Fruit fly (Drosophila melanogaster) whole organism, embryonic: ENCODE data around the gene CG5515.

Experiments used
- Abd-B ChIP-seq: fragments of 200-800 bp; sonication (Bioruptor generic); optimal IDR thresholded peaks from 2 replicates; lab custom pipeline; 2018; ENCODE audit warnings: missing biosample characterization, mild to moderate bottlenecking, missing genetic modification characterization, moderate library complexity
- Atf-2 ChIP-seq: fragments of 200-800 bp; sonication (Bioruptor generic); optimal IDR thresholded peaks from 2 replicates; lab custom pipeline; 2016; ENCODE audit warnings: missing biosample characterization, missing genetic modification characterization
- Awh ChIP-seq: fragments of 200-800 bp; sonication (Bioruptor generic); IDR thresholded peaks from 2 replicates; pipeline ENCODE4, ENCODE4 v1.3.6; 2022; ENCODE audit warnings: missing biosample characterization, missing genetic modification characterization
- Bgb ChIP-seq: fragments of 200-800 bp; sonication (Bioruptor generic); IDR thresholded peaks from 2 replicates; pipeline ENCODE4 v1.3.6; 2022; ENCODE audit warnings: missing biosample characterization, missing genetic modification characterization; ENCODE audit not compliant: partially characterized antibody
- BtbVII ChIP-seq: fragments of 200-800 bp; sonication (Bioruptor generic); optimal IDR thresholded peaks from 3 replicates; lab custom pipeline; 2017; ENCODE audit warnings: missing biosample characterization, mild to moderate bottlenecking, missing genetic modification characterization
- C15 ChIP-seq: fragments of 200-800 bp; sonication (Bioruptor generic); IDR thresholded peaks from 3 replicates; pipeline ENCODE4 v1.3.6; 2022; ENCODE audit warnings: missing biosample characterization, missing genetic modification characterization
- CG10267 ChIP-seq: fragments of 200-800 bp; sonication (Bioruptor generic); optimal IDR thresholded peaks from 2 replicates; lab custom pipeline; 2018; ENCODE audit warnings: missing biosample characterization, mild to moderate bottlenecking, missing genetic modification characterization, moderate library complexity
- CG11456 ChIP-seq: fragments of 200-800 bp; sonication (Bioruptor generic); IDR thresholded peaks from 3 replicates; pipeline ENCODE4 v1.3.6; 2022; ENCODE audit warnings: missing biosample characterization, missing genetic modification characterization
- CG12769 ChIP-seq: fragments of 200-800 bp; sonication (Bioruptor generic); optimal IDR thresholded peaks from 2 replicates; lab custom pipeline; 2019; ENCODE audit warnings: missing biosample characterization, mild to moderate bottlenecking, missing genetic modification characterization, moderate library complexity
- CG14710 ChIP-seq: fragments of 200-800 bp; sonication (Bioruptor generic); optimal IDR thresholded peaks from 3 replicates; lab custom pipeline; 2019; ENCODE audit warnings: missing biosample characterization, mild to moderate bottlenecking, missing genetic modification characterization, moderate library complexity
- CG17328 ChIP-seq: fragments of 200-800 bp; sonication (Bioruptor generic); IDR thresholded peaks from 2 replicates; pipeline ENCODE4 v1.3.6; 2022; ENCODE audit warnings: missing biosample characterization, missing genetic modification characterization
- CG17359 ChIP-seq: fragments of 200-800 bp; sonication (Bioruptor generic); optimal IDR thresholded peaks from 3 replicates; lab custom pipeline; 2018; ENCODE audit warnings: missing biosample characterization, mild to moderate bottlenecking, missing genetic modification characterization, moderate library complexity
- CG17829 ChIP-seq: fragments of 200-800 bp; optimal IDR thresholded peaks from 2 replicates; lab custom pipeline; 2019; ENCODE audit warnings: missing biosample characterization, mild to moderate bottlenecking, missing genetic modification characterization, moderate library complexity
- CG18476 ChIP-seq: fragments of 200-800 bp; sonication (Bioruptor generic); optimal IDR thresholded peaks from 2 replicates; lab custom pipeline; 2016; ENCODE audit warnings: missing biosample characterization, mild to moderate bottlenecking, missing genetic modification characterization
- CG2120 ChIP-seq: fragments of 200-800 bp; sonication (Bioruptor generic); optimal IDR thresholded peaks from 3 replicates; lab custom pipeline; 2016; ENCODE audit warnings: missing biosample characterization, missing genetic modification characterization
- CG31224 ChIP-seq: fragments of 200-800 bp; sonication (Bioruptor generic); IDR thresholded peaks from 2 replicates; pipeline ENCODE4 v1.3.6; 2022; ENCODE audit warnings: missing biosample characterization, missing genetic modification characterization
- CG34422 ChIP-seq: fragments of 200-800 bp; sonication (Bioruptor generic); IDR thresholded peaks from 3 replicates; pipeline ENCODE4 v1.3.6; 2022; ENCODE audit warnings: missing biosample characterization, missing genetic modification characterization
- CG4707 ChIP-seq: fragments of 200-800 bp; sonication (Bioruptor generic); optimal IDR thresholded peaks from 2 replicates; lab custom pipeline; 2018; ENCODE audit warnings: missing biosample characterization, mild to moderate bottlenecking, missing genetic modification characterization, moderate library complexity
- CG6272 ChIP-seq: fragments of 200-800 bp; sonication (Bioruptor generic); IDR thresholded peaks from 2 replicates; pipeline ENCODE4 v1.3.6; 2022; ENCODE audit warnings: missing biosample characterization, missing genetic modification characterization
- CG6791 ChIP-seq: fragments of 200-800 bp; sonication (Bioruptor generic); IDR thresholded peaks from 3 replicates; pipeline ENCODE4 v1.3.6; 2022; ENCODE audit warnings: missing biosample characterization, missing genetic modification characterization; ENCODE audit not compliant: partially characterized antibody
- CG7928 ChIP-seq: fragments of 200-800 bp; sonication (Bioruptor generic); optimal IDR thresholded peaks from 2 replicates; lab custom pipeline; 2017; ENCODE audit warnings: missing biosample characterization, mild to moderate bottlenecking, missing genetic modification characterization
- CG8290 ChIP-seq, 3 experiments: fragments of 200-800 bp; sonication (Bioruptor generic); optimal IDR thresholded peaks; 2 replicates each; lab custom pipeline; 2016 to 2019; ENCODE audit warnings: missing biosample characterization in 3 of 3, missing genetic modification characterization in 3 of 3, mild to moderate bottlenecking in 2 of 3, moderate library complexity in 1 of 3
- E2f2 ChIP-seq: fragments of 200-800 bp; sonication (Bioruptor generic); IDR thresholded peaks from 2 replicates; pipeline ENCODE4 v1.3.6; 2022; ENCODE audit warnings: missing biosample characterization, missing genetic modification characterization
- Ets97D ChIP-seq: fragments of 200-800 bp; sonication (Bioruptor generic); optimal IDR thresholded peaks from 3 replicates; lab custom pipeline; 2016; ENCODE audit warnings: missing biosample characterization, missing genetic modification characterization
- Hr3 ChIP-seq: fragments of 200-800 bp; sonication (Bioruptor generic); optimal IDR thresholded peaks from 3 replicates; lab custom pipeline; 2016; ENCODE audit warnings: missing biosample characterization, missing genetic modification characterization
- MTF-1 ChIP-seq: fragments of 200-800 bp; sonication (Bioruptor generic); optimal IDR thresholded peaks from 2 replicates; lab custom pipeline; 2018; ENCODE audit warnings: missing biosample characterization, mild to moderate bottlenecking, missing genetic modification characterization, borderline replicate concordance
- Max ChIP-seq: fragments of 200-800 bp; sonication (Bioruptor generic); optimal IDR thresholded peaks from 2 replicates; lab custom pipeline; 2016; ENCODE audit warnings: missing biosample characterization, mild to moderate bottlenecking, missing genetic modification characterization
- Mrtf ChIP-seq: fragments of 200-800 bp; sonication (Bioruptor generic); IDR thresholded peaks from 3 replicates; pipeline ENCODE4 v1.3.6; 2022; ENCODE audit warnings: missing biosample characterization, missing genetic modification characterization
- NK7.1 ChIP-seq: fragments of 200-800 bp; sonication (Bioruptor generic); optimal IDR thresholded peaks from 3 replicates; lab custom pipeline; 2016; ENCODE audit warnings: missing biosample characterization, missing genetic modification characterization
- Sin3A ChIP-seq: fragments of >200 bp; optimal IDR thresholded peaks from 2 replicates; lab custom pipeline; 2018
- Trl ChIP-seq, 3 experiments: fragments of >200 bp in 2 of 3; fragments of 200-800 bp in 1 of 3; sonication (Bioruptor generic) in 1 of 3; optimal IDR thresholded peaks; 2 replicates in 1 of 3; 3 replicates in 2 of 3; lab custom pipeline; 2016 to 2017; ENCODE audit warnings: missing biosample characterization in 1 of 3, missing genetic modification characterization in 1 of 3
- ara ChIP-seq: fragments of 200-800 bp; sonication (Bioruptor generic); IDR thresholded peaks from 2 replicates; pipeline ENCODE4 v1.3.6; 2022; ENCODE audit warnings: missing biosample characterization, missing genetic modification characterization
- caup ChIP-seq: fragments of 200-800 bp; sonication (Bioruptor generic); optimal IDR thresholded peaks from 3 replicates; lab custom pipeline; 2017; ENCODE audit warnings: missing biosample characterization, mild to moderate bottlenecking, missing genetic modification characterization, moderate library complexity; ENCODE audit not compliant: severe bottlenecking
- ci ChIP-seq: fragments of 200-800 bp; sonication (Bioruptor generic); IDR thresholded peaks from 3 replicates; pipeline ENCODE4 v1.3.6; 2022; ENCODE audit warnings: missing biosample characterization, missing genetic modification characterization
- dan ChIP-seq: fragments of 200-800 bp; sonication (Bioruptor generic); IDR thresholded peaks from 2 replicates; pipeline ENCODE4 v1.3.6; 2022; ENCODE audit warnings: missing biosample characterization, missing genetic modification characterization
- dm ChIP-seq: fragments of 200-800 bp; sonication (Bioruptor generic); optimal IDR thresholded peaks from 3 replicates; lab custom pipeline; 2016; ENCODE audit warnings: missing biosample characterization, missing genetic modification characterization
- hth ChIP-seq: fragments of >200 bp; optimal IDR thresholded peaks from 2 replicates; lab custom pipeline; 2017; ENCODE audit warnings: inconsistent platforms
- mirr ChIP-seq: fragments of 200-800 bp; sonication (Bioruptor generic); optimal IDR thresholded peaks from 3 replicates; lab custom pipeline; 2018; ENCODE audit warnings: missing biosample characterization, mild to moderate bottlenecking, missing genetic modification characterization
- nom ChIP-seq: fragments of 200-800 bp; sonication (Bioruptor generic); optimal IDR thresholded peaks from 2 replicates; lab custom pipeline; 2017; ENCODE audit warnings: missing biosample characterization, missing genetic modification characterization, mild to moderate bottlenecking, moderate library complexity, missing genetic modification reagents
- shn ChIP-seq: fragments of 200-800 bp; sonication (Bioruptor generic); optimal IDR thresholded peaks from 3 replicates; lab custom pipeline; 2016; ENCODE audit warnings: missing biosample characterization, missing genetic modification characterization
- sob ChIP-seq: fragments of 200-800 bp; sonication (Bioruptor generic); IDR thresholded peaks from 2 replicates; pipeline ENCODE4 v1.3.6; 2022; ENCODE audit warnings: missing biosample characterization, missing genetic modification characterization
- tgo ChIP-seq: fragments of 200-800 bp; sonication (Bioruptor generic); IDR thresholded peaks from 3 replicates; pipeline ENCODE4 v1.3.6; 2022; ENCODE audit warnings: missing biosample characterization, missing genetic modification characterization
- tin ChIP-seq: fragments of 200-800 bp; sonication (Bioruptor generic); optimal IDR thresholded peaks from 3 replicates; lab custom pipeline; 2016; ENCODE audit warnings: missing biosample characterization, missing genetic modification characterization
- twi ChIP-seq: fragments of 200-800 bp; optimal IDR thresholded peaks from 2 replicates; lab custom pipeline; 2019; ENCODE audit warnings: missing biosample characterization, mild to moderate bottlenecking, missing genetic modification characterization, moderate library complexity
- unpg ChIP-seq: fragments of 200-800 bp; sonication (Bioruptor generic); optimal IDR thresholded peaks from 3 replicates; lab custom pipeline; 2018; ENCODE audit warnings: missing biosample characterization, mild to moderate bottlenecking, missing genetic modification characterization, moderate library complexity
- wek ChIP-seq: fragments of 200-800 bp; sonication (Bioruptor generic); optimal IDR thresholded peaks from 3 replicates; lab custom pipeline; 2018; ENCODE audit warnings: missing biosample characterization, mild to moderate bottlenecking, missing genetic modification characterization, moderate library complexity
- yki ChIP-seq: fragments of >200 bp; optimal IDR thresholded peaks from 3 replicates; lab custom pipeline; 2018
- zf30C ChIP-seq: fragments of 200-800 bp; sonication (Bioruptor generic); optimal IDR thresholded peaks from 3 replicates; lab custom pipeline; 2018; ENCODE audit warnings: missing biosample characterization, mild to moderate bottlenecking, missing genetic modification characterization

Gene CG5515

DNA sequence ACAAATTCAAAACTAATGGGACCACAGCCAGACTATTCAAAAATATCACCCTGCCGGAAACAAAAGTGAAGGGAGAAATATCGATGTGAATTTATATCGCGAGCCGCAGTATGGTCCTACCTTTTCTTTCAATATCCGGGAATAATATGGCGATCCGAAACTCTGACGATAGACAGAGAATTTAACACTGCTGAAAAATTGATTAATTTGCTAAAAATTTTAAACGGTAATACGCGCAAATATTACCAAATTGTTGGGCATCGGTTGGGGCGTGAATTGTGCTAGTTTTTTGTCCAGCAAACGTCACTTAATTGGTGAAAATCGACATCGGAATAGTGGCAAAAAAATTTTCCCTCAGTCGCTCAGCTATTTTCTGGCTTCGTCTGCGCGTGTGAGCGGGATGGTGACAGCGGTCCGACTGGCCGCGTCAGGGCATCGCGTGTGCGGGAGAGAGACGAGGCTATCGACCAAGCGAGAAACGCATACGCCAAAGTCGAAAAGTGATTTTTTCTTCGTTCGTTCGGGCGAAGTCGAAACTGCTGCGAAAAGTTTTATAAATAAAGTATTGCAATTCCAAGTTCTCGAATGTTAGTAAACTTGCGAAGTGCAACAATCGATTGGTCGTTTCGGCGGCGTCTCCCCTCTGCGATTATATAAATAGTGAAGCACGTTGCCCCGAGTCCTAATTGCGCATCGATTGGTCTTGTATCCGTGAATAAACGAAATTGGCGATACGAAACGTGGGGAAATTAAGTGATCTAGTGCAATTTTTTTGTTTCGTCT is 41.9 kb upstream of the CG5515 start, which contains the start of gene mask (continued):
- TF ChIP-seq Sin3A (lab: Kevin White, UChicago) (peak; percentile 43), CG2120 (GFP tag; lab: Kevin White, UChicago) (peak; percentile 46), CG17328 (GFP tag; lab: Robert Waterston, UW) (peak; percentile 79), CG8290 (GFP tag; optimal IDR thresholded peaks at IDR 0.05; lab: Kevin White, UChicago) (peak; percentile 81), CG8290 (tag; optimal IDR thresholded peaks at IDR 0.05; lab: Kevin White, UChicago) (peak; percentile 28 to 86), shn (GFP tag; lab: Kevin White, UChicago) (peak; percentile 81), CG14710 (tag; lab: Kevin White, UChicago) (peak; percentile 77), Awh (GFP tag; lab: Robert Waterston, UW) (0 out of 2 replicates have a peak, but pooled peaks have one; percentile 12), ara (GFP tag; lab: Robert Waterston, UW) (peak; percentile 71), E2f2 (GFP tag; lab: Robert Waterston, UW) (peak; percentile 61; the same call in 1 of the 2 replicates), CG10267 (tag; lab: Kevin White, UChicago) (peak; percentile 69), unpg (GFP tag; lab: Kevin White, UChicago) (peak; percentile 61), NK7.1 (GFP tag; lab: Kevin White, UChicago) (peak; percentile 74), Mrtf (GFP tag; lab: Robert Waterston, UW) (peak; percentile 52; the same call in 2 of the 3 replicates), CG34422 (GFP tag; lab: Robert Waterston, UW) (peak; percentile 79), CG7928 (GFP tag; lab: Kevin White, UChicago) (peak; percentile 12), CG11456 (GFP tag; lab: Robert Waterston, UW) (peak; percentile 95), Hr3 (GFP tag; lab: Kevin White, UChicago) (peak; percentile 45), nom (peak; percentile 62), Atf-2 (GFP tag; lab: Kevin White, UChicago) (peak; percentile 61), wek (peak; percentile 70), Bgb (GFP tag; lab: Robert Waterston, UW) (0 out of 2 replicates have a peak, but pooled peaks have one; percentile 4), yki (lab: Kevin White, UChicago) (no peak), dan (GFP tag; lab: Robert Waterston, UW) (no peak), BtbVII (GFP tag; lab: Kevin White, UChicago) (peak; percentile 76), Trl (optimal IDR thresholded peaks at IDR 0.05; lab: Kevin White, UChicago) (no peak), Trl (GFP tag; optimal IDR thresholded peaks at IDR 0.05; lab: Kevin White, UChicago) (peak; percentile 87), CG6272 (GFP tag; lab: Robert Waterston, UW) (peak; percentile 66), C15 (peak; percentile 48; the same call in 1 of the 3 replicates), twi (tag; lab: Kevin White, UChicago) (peak; percentile 51), mirr (GFP tag; lab: Kevin White, UChicago) (peak; percentile 94), CG12769 (tag; lab: Kevin White, UChicago) (peak; percentile 62), Ets97D (peak; percentile 99), hth (no peak), CG18476 (GFP tag; lab: Kevin White, UChicago) (no peak), ci (peak; percentile 93), caup (GFP tag; lab: Kevin White, UChicago) (peak; percentile 91), CG17359 (tag; lab: Kevin White, UChicago) (peak; percentile 63), CG4707 (GFP tag; lab: Kevin White, UChicago) (peak; percentile 54), sob (GFP tag; lab: Robert Waterston, UW) (peak; percentile 86), tgo (GFP tag; lab: Robert Waterston, UW) (peak; percentile 67), CG31224 (GFP tag; lab: Robert Waterston, UW) (peak; percentile 67), dm (GFP tag; lab: Kevin White, UChicago) (peak; percentile 77), CG6791 (peak; percentile 50), CG17829 (peak; percentile 17), Abd-B (GFP tag; lab: Kevin White, UChicago) (peak; percentile 21), tin (GFP tag; lab: Kevin White, UChicago) (peak; percentile 52), Max (peak; percentile 61), MTF-1 (peak; percentile 87), zf30C (GFP tag; lab: Kevin White, UChicago) (no peak)
